Fruit fly (Drosophila melanogaster) whole organism, pupa: ENCODE data around the gene CG43618.
A peak's percentile ranks its signal among the peaks of the same experiment; 100 is the strongest.

ENCODE experiments used
- CG10348 ChIP-seq: fragments of 200-800 bp; sonication (Bioruptor generic); IDR thresholded peaks from 2 replicates; pipeline ENCODE4 v1.3.6; 2022; ENCODE audit warnings: missing biosample characterization, missing genetic modification characterization
- CG12605 ChIP-seq: fragments of 200-800 bp; sonication (Bioruptor generic); IDR thresholded peaks from 2 replicates; pipeline ENCODE4 v1.3.6; 2022; ENCODE audit warnings: missing biosample characterization, missing genetic modification characterization
- CG13204 ChIP-seq: fragments of 200-800 bp; sonication (Bioruptor generic); optimal IDR thresholded peaks from 2 replicates; lab custom pipeline; 2018; ENCODE audit warnings: missing biosample characterization, mild to moderate bottlenecking, missing genetic modification characterization, moderate library complexity
- CG17806 ChIP-seq: fragments of 200-800 bp; sonication (Bioruptor generic); optimal IDR thresholded peaks from 2 replicates; lab custom pipeline; 2018; ENCODE audit warnings: missing biosample characterization, mild to moderate bottlenecking, missing genetic modification characterization, moderate library complexity
- D1 ChIP-seq: fragments of 200-800 bp; sonication (Bioruptor generic); optimal IDR thresholded peaks from 2 replicates; lab custom pipeline; 2018; ENCODE audit warnings: missing biosample characterization, mild to moderate bottlenecking, missing genetic modification characterization, moderate library complexity
- Ets98B ChIP-seq: fragments of 200-800 bp; sonication (Bioruptor generic); IDR thresholded peaks from 2 replicates; pipeline ENCODE4 v1.3.6; 2022; ENCODE audit warnings: missing biosample characterization, missing genetic modification characterization
- Pif1A ChIP-seq: fragments of 200-800 bp; sonication (Bioruptor generic); optimal IDR thresholded peaks from 3 replicates; lab custom pipeline; 2016; ENCODE audit warnings: missing biosample characterization, missing genetic modification characterization
- gl ChIP-seq: fragments of 200-800 bp; sonication (Bioruptor generic); optimal IDR thresholded peaks from 2 replicates; lab custom pipeline; 2018; ENCODE audit warnings: missing biosample characterization, mild to moderate bottlenecking, missing genetic modification characterization

DNA sequence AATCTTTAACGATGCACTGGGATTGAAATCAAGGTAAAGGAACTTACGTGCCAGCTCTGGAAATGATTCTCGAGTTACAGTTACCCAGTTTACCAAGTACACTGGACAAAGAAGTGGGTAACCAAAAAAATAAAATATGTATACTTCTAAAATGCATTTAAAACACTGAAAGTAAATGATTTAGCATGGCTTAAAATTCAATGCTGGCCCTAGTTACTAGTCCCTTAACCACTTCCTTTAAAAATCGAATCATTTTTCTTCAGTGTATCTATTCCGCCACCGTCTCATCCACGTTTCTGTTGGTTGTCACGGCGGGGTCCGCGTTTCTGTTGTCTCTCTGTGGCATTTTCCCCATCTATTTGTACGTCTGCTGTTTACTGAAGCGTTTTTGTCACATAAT, 23.7 kb downstream of the CG43618 start:
- TF ChIP-seq CG13204 (GFP tag; lab: Kevin White, UChicago), result no peak
- no peak for TF ChIP-seq D1 (tag; lab: Kevin White, UChicago)
- TF ChIP-seq CG10348 (GFP tag; lab: Robert Waterston, UW), result no peak
- no peak for TF ChIP-seq Ets98B (GFP tag; lab: Robert Waterston, UW)
- TF ChIP-seq Pif1A (GFP tag; lab: Kevin White, UChicago), result peak; percentile 49
- peak; percentile 13 for TF ChIP-seq CG17806
- no peak for TF ChIP-seq CG12605
- no peak for TF ChIP-seq gl (tag; lab: Kevin White, UChicago)
